Worm (Caenorhabditis elegans) whole organism, early embryonic: Measurements from ENCODE around the gene F38E1.6.

ENCODE experiments used
- B0310.2 ChIP-seq: sonication (generic microtip); optimal IDR thresholded peaks from 2 replicates; lab custom pipeline; 2016; ENCODE audit warnings: mild to moderate bottlenecking, missing genetic modification characterization, missing compliant biosample characterization
- F13C5.2 ChIP-seq: sonication (generic microtip); optimal IDR thresholded peaks from 2 replicates; lab custom pipeline; 2017; ENCODE audit warnings: mild to moderate bottlenecking, missing genetic modification characterization, inconsistent platforms, missing compliant biosample characterization
- aly-1 ChIP-seq: sonication (generic microtip); optimal IDR thresholded peaks from 2 replicates; lab custom pipeline; 2016; ENCODE audit warnings: missing genetic modification characterization, missing compliant biosample characterization
- ama-1 ChIP-seq: fragments of 150-350 bp; optimal IDR thresholded peaks from 2 replicates; lab custom pipeline; 2014
- ceh-13 ChIP-seq: fragments of 200-800 bp; sonication (Bioruptor generic); optimal IDR thresholded peaks from 2 replicates; lab custom pipeline; 2018; ENCODE audit warnings: mild to moderate bottlenecking, missing genetic modification characterization, missing compliant biosample characterization
- ceh-36 ChIP-seq: sonication (generic microtip); optimal IDR thresholded peaks from 2 replicates; lab custom pipeline; 2016; ENCODE audit warnings: missing genetic modification characterization, inconsistent platforms, missing compliant biosample characterization
- ets-7 ChIP-seq: sonication (generic microtip); optimal IDR thresholded peaks from 2 replicates; lab custom pipeline; 2016; ENCODE audit warnings: missing genotype, missing genetic modification characterization, missing compliant biosample characterization
- flt-1 ChIP-seq: fragments of 200-800 bp; sonication (Bioruptor generic); IDR thresholded peaks from 2 replicates; pipeline ENCODE4 v1.3.6; 2022; ENCODE audit warnings: missing genetic modification characterization, missing compliant biosample characterization
- hmbx-1 ChIP-seq: sonication (generic microtip); optimal IDR thresholded peaks from 2 replicates; lab custom pipeline; 2016; ENCODE audit warnings: mild to moderate bottlenecking, missing genetic modification characterization, missing compliant biosample characterization
- hmg-4 ChIP-seq: fragments of 200-800 bp; sonication (Bioruptor generic); optimal IDR thresholded peaks from 2 replicates; lab custom pipeline; 2018; ENCODE audit warnings: mild to moderate bottlenecking, missing genetic modification characterization, missing compliant biosample characterization
- hnd-1 ChIP-seq: sonication (generic microtip); optimal IDR thresholded peaks from 2 replicates; lab custom pipeline; 2016; ENCODE audit warnings: missing genetic modification characterization, missing compliant biosample characterization
- pes-1 ChIP-seq: fragments of 200-800 bp; sonication (Bioruptor generic); IDR thresholded peaks from 2 replicates; pipeline ENCODE4 v1.3.6; 2022; ENCODE audit warnings: missing genetic modification reagents, missing genetic modification characterization, missing compliant biosample characterization
- scrt-1 ChIP-seq: fragments of 200-800 bp; sonication (Bioruptor generic); IDR thresholded peaks from 2 replicates; pipeline ENCODE4 v1.3.6; 2022; ENCODE audit warnings: missing genetic modification characterization, missing compliant biosample characterization
- sea-1 ChIP-seq: fragments of 200-800 bp; sonication (Bioruptor generic); conservative IDR thresholded peaks from 2 replicates; pipeline ENCODE4 v1.3.6; 2022; ENCODE audit warnings: missing genetic modification characterization, missing compliant biosample characterization
- tbx-11 ChIP-seq: fragments of 200-800 bp; sonication (Bioruptor generic); IDR thresholded peaks from 2 replicates; pipeline ENCODE4 v1.3.6; 2022; ENCODE audit warnings: missing genetic modification characterization, missing compliant biosample characterization
- tbx-37 ChIP-seq: fragments of 200-800 bp; sonication (Bioruptor generic); conservative IDR thresholded peaks from 2 replicates; pipeline ENCODE4 v1.3.6; 2022; ENCODE audit warnings: missing genetic modification reagents, missing genetic modification characterization, missing compliant biosample characterization
- tra-4 ChIP-seq: sonication (generic microtip); optimal IDR thresholded peaks from 2 replicates; lab custom pipeline; 2017; ENCODE audit warnings: missing genetic modification characterization, missing compliant biosample characterization

The F38E1.6 gene

DNA sequence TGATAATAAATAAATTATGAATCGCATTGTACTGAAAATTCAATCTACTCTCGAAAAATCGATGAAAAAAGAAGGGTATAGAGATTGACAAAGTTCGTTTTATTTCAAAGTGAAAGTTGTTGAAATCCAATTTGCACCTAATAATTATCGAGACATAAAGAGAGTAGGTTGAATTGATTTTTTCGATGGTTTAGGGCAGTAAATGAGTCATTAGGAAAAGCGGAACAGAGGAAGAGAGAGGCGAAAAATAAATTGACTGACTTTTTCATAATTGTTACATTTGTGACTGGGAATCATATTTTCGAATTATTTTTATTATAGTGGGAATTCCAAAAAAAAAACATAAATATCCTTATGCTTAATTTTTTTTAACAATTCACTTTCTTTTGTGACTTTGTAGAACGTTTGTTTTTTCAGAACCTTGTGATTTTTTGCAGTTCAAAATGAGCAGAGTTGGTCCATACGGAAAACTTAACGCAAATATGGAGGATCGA is 34.5 kb downstream of the F38E1.6 start, which contains the start of the genes pho-6 and F52E1.3:
Gene pho-6 (minus strand): TSS at position 101 of the 494 bp plus-strand sequence.
Gene F52E1.3 (plus strand): TSS at position 444 of the 494 bp plus-strand sequence.
- TF ChIP-seq tra-4 (tag; lab: Kevin White, UChicago) (no peak), F13C5.2 (tag; lab: Kevin White, UChicago) (no peak), ama-1 (no peak), sea-1 (GFP tag; lab: Robert Waterston, UW) (no peak), hnd-1 (tag; lab: Kevin White, UChicago) (no peak), flt-1 (GFP tag; lab: Robert Waterston, UW) (no peak), ceh-13 (no peak), tbx-37 (GFP tag; lab: Robert Waterston, UW) (no peak), hmbx-1 (tag; lab: Kevin White, UChicago) (no peak), scrt-1 (no peak), aly-1 (no peak), B0310.2 (tag; lab: Kevin White, UChicago) (no peak), tbx-11 (GFP tag; lab: Robert Waterston, UW) (no peak), hmg-4 (GFP tag; lab: Kevin White, UChicago) (no peak), pes-1 (GFP tag; lab: Robert Waterston, UW) (no peak)

ce11 chrV:8400808-8401207 is 40.9 kb downstream of the F38E1.6 start:
- no peak for TF ChIP-seq hmbx-1 (tag; lab: Kevin White, UChicago)
- no peak for TF ChIP-seq sea-1 (GFP tag; lab: Robert Waterston, UW)
- no peak for TF ChIP-seq tbx-37 (GFP tag; lab: Robert Waterston, UW)
- no peak for TF ChIP-seq ets-7 (tag; lab: Kevin White, UChicago)
- TF ChIP-seq hnd-1 (tag; lab: Kevin White, UChicago): no peak
- no peak for TF ChIP-seq ama-1
- TF ChIP-seq ceh-36: no peak
- no peak for TF ChIP-seq tbx-11 (GFP tag; lab: Robert Waterston, UW)
- TF ChIP-seq scrt-1: no peak
- no peak for TF ChIP-seq flt-1 (GFP tag; lab: Robert Waterston, UW)
- TF ChIP-seq B0310.2 (tag; lab: Kevin White, UChicago): no peak
- TF ChIP-seq F13C5.2 (tag; lab: Kevin White, UChicago): no peak
- no peak for TF ChIP-seq tra-4 (tag; lab: Kevin White, UChicago)
- TF ChIP-seq aly-1: no peak
- TF ChIP-seq ceh-13: no peak
- no peak for TF ChIP-seq pes-1 (GFP tag; lab: Robert Waterston, UW)
- TF ChIP-seq hmg-4 (GFP tag; lab: Kevin White, UChicago): no peak

DNA sequence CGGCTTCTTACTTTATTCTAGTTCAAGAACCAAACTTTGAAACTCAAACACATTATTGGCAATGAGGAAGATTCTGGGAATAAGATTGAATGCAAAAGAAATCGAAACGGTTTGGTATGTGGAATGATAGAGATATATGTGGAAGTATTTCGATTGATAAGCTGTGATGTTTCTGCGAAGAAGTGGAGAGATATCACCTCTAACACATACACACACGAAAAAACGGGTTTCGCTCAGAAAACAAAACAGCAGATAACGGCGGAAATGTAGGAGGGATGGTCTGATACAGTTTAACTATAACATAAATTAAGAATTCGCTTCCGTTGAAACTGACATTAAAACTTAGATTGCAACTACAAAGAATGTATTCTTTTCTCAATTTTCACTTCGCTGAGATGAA is 41.4 kb downstream of the F38E1.6 start:
- TF ChIP-seq flt-1 (GFP tag; lab: Robert Waterston, UW): no peak
- no peak for TF ChIP-seq scrt-1
- no peak for TF ChIP-seq hnd-1 (tag; lab: Kevin White, UChicago)
- no peak for TF ChIP-seq tbx-37 (GFP tag; lab: Robert Waterston, UW)
- TF ChIP-seq aly-1: no peak
- TF ChIP-seq sea-1 (GFP tag; lab: Robert Waterston, UW): no peak
- TF ChIP-seq F13C5.2 (tag; lab: Kevin White, UChicago): no peak
- no peak for TF ChIP-seq tra-4 (tag; lab: Kevin White, UChicago)
- no peak for TF ChIP-seq ama-1
- no peak for TF ChIP-seq B0310.2 (tag; lab: Kevin White, UChicago)
- TF ChIP-seq ceh-13: no peak

ce11 chrV:8402392-8402791 is 42.5 kb downstream of the F38E1.6 start, which contains the start of gene F52E1.9:
Gene F52E1.9 (minus strand): TSS chrV:8402669.
- TF ChIP-seq flt-1 (GFP tag; lab: Robert Waterston, UW): no peak
- no peak for TF ChIP-seq hmbx-1 (tag; lab: Kevin White, UChicago)
- TF ChIP-seq scrt-1: no peak
- no peak for TF ChIP-seq tbx-11 (GFP tag; lab: Robert Waterston, UW)
- no peak for TF ChIP-seq ceh-13
- no peak for TF ChIP-seq aly-1
- TF ChIP-seq pes-1 (GFP tag; lab: Robert Waterston, UW): no peak
- TF ChIP-seq sea-1 (GFP tag; lab: Robert Waterston, UW): no peak
- TF ChIP-seq B0310.2 (tag; lab: Kevin White, UChicago): no peak
- no peak for TF ChIP-seq tra-4 (tag; lab: Kevin White, UChicago)
- no peak for TF ChIP-seq ceh-36
- no peak for TF ChIP-seq ets-7 (tag; lab: Kevin White, UChicago)

- no peak for TF ChIP-seq hnd-1 (tag; lab: Kevin White, UChicago)
- no peak for TF ChIP-seq pes-1 (GFP tag; lab: Robert Waterston, UW)
- no peak for TF ChIP-seq hmbx-1 (tag; lab: Kevin White, UChicago)
- no peak for TF ChIP-seq tbx-11 (GFP tag; lab: Robert Waterston, UW)
- TF ChIP-seq flt-1 (GFP tag; lab: Robert Waterston, UW): no peak
- no peak for TF ChIP-seq ceh-13
- no peak for TF ChIP-seq ama-1
- no peak for TF ChIP-seq hmg-4 (GFP tag; lab: Kevin White, UChicago)
- no peak for TF ChIP-seq ets-7 (tag; lab: Kevin White, UChicago)
- no peak for TF ChIP-seq tbx-37 (GFP tag; lab: Robert Waterston, UW)
- TF ChIP-seq scrt-1: no peak
- no peak for TF ChIP-seq aly-1
- TF ChIP-seq tra-4 (tag; lab: Kevin White, UChicago): no peak
- no peak for TF ChIP-seq ceh-36
Observed at ce11 chrV:8403152-8403551, 43.3 kb downstream of the F38E1.6 start.

- TF ChIP-seq flt-1 (GFP tag; lab: Robert Waterston, UW) (no peak), sea-1 (GFP tag; lab: Robert Waterston, UW) (no peak), B0310.2 (tag; lab: Kevin White, UChicago) (no peak), tbx-11 (GFP tag; lab: Robert Waterston, UW) (no peak), tra-4 (tag; lab: Kevin White, UChicago) (no peak), ets-7 (tag; lab: Kevin White, UChicago) (no peak)
Observed at ce11 chrV:8403916-8404315, 44.0 kb downstream of the F38E1.6 start.

DNA sequence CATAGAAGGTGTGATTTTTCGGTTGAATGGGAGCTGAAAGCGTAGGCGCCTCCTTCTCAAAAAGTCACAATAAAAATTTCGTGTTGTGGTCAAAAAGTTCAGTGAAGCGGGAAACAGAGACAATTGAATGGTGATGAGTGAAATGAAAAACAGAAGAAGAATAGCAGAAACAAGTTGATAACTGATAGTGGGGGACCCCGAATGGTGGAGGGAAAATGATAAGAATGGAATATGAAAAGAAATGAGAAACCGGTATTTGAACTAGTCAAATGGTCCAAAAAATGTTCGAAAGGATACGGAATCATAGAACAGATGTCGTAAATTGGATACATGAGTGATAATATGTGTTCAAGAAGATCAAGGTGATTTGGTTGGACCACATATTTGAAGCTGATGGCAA is 44.4 kb downstream of the F38E1.6 start:
- no peak for TF ChIP-seq hmbx-1 (tag; lab: Kevin White, UChicago)
